Worm (Caenorhabditis elegans): Measurements from ENCODE around the gene str-84.

The str-84 gene

DNA sequence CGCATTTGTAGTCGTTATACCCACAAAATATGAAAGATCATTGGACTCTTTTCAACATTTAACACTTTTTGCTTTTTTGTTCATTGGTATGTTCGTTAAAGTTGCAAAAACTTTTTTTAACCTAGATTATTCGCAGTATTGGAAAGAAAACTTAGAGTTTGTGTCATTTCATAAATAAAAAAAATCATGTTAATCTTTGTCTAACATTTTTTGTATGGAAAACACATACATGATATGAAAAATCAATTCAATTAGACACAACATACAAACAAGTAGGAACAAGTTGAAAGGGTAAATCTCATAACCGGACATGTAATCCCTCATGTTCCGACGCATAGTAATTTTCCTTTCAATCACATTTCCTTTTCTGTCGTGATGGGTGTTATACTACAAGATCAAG lies 20.4 kb upstream of the str-84 start, which contains the start of gene F59E11.2:
Gene F59E11.2, plus strand, starts transcription at position 301 of the 400 bp plus-strand sequence.
- TF ChIP-seq nhr-47 (tag; optimal IDR thresholded peaks at IDR 0.05) (no peak), nhr-84 (tag; optimal IDR thresholded peaks at IDR 0.05) (no peak), egl-27 (tag; optimal IDR thresholded peaks at IDR 0.05) (no peak)

DNA sequence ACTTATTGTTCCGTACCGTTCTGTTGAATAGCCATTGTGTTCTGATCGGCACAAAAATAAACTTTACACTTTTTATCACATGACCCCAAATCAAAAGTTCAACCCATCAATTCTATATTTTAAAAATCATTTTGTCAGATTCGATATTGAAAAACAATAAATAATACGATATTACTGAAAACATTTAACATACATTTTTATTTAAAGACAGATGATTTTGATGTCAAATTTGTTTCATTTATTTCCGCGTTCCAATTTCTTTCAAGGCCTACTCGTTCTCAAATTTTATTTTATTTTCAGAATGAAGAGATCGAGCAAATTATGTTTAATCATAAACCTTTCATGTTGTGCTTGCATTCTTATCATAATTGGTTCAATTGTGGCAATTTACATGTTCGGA lies 14.1 kb upstream of the str-84 start, which contains the start of gene F59E11.5:
Gene F59E11.5, plus strand, starts transcription at position 301 of the 400 bp plus-strand sequence.
- TF ChIP-seq swsn-7 (tag; optimal IDR thresholded peaks at IDR 0.05), result no peak
- TF ChIP-seq tlp-1 (tag; optimal IDR thresholded peaks at IDR 0.05), result no peak
- no peak for TF ChIP-seq fkh-10 (GFP tag; optimal IDR thresholded peaks at IDR 0.05)
- TF ChIP-seq lir-3 (tag; optimal IDR thresholded peaks at IDR 0.05; ENCODE audit: poor library complexity), result no peak
- no peak for TF ChIP-seq aly-2 (tag; optimal IDR thresholded peaks at IDR 0.05)
- no peak for TF ChIP-seq unc-30 (tag; optimal IDR thresholded peaks at IDR 0.05)
- TF ChIP-seq ceh-8 (GFP tag; optimal IDR thresholded peaks at IDR 0.05), result no peak
- no peak for TF ChIP-seq tbx-2 (tag; optimal IDR thresholded peaks at IDR 0.05)
- TF ChIP-seq jun-1 (tag; optimal IDR thresholded peaks at IDR 0.05), result no peak
- no peak for TF ChIP-seq nhr-71 (tag; optimal IDR thresholded peaks at IDR 0.05)
- TF ChIP-seq ztf-4 (tag; optimal IDR thresholded peaks at IDR 0.05), result no peak
- no peak for TF ChIP-seq hlh-4 (tag; optimal IDR thresholded peaks at IDR 0.05)
- no peak for TF ChIP-seq mdl-1 (tag; optimal IDR thresholded peaks at IDR 0.05)
- TF ChIP-seq ces-1 (GFP tag; optimal IDR thresholded peaks at IDR 0.05), result no peak
- TF ChIP-seq dsc-1 (tag; optimal IDR thresholded peaks at IDR 0.05), result no peak
- no peak for TF ChIP-seq zag-1 (tag; optimal IDR thresholded peaks at IDR 0.05)

DNA sequence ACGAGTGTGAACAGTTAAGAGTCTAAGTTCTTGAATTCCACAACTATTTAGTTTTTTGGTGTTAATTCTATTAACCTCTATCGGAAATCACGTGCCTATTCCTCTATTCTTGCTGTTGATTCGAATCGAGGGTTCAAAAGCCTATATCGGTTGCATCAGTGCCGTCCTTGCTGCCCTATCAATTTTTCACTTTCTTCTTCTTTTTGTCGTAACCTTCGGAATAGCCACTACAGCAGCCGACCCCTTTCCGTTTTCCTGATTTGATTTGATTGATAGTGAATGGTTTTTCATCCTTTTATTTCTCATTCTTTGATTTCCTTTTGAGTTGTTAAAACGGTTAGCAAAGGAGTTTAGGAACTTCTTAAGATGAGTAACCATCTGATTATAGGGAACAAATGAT lies 13.5 kb upstream of the str-84 start:
- TF ChIP-seq nhr-19 (GFP tag; conservative IDR thresholded peaks at IDR 0.05) (peak; percentile 11), tbx-2 (tag; optimal IDR thresholded peaks at IDR 0.05) (peak; percentile 23), C34B4.2 (tag; optimal IDR thresholded peaks at IDR 0.05) (no peak), pqm-1 (tag; optimal IDR thresholded peaks at IDR 0.05) (no peak), nhr-85 (tag) (peak; percentile 93), nhr-90 (tag; optimal IDR thresholded peaks at IDR 0.05; ENCODE audit: poor library complexity) (peak; percentile 35), lin-14 (GFP tag; optimal IDR thresholded peaks at IDR 0.05) (peak; percentile 61), dsc-1 (tag; optimal IDR thresholded peaks at IDR 0.05) (no peak), hlh-4 (tag; optimal IDR thresholded peaks at IDR 0.05) (no peak), nhr-12 (tag; optimal IDR thresholded peaks at IDR 0.05) (no peak), nhr-20 (tag; optimal IDR thresholded peaks at IDR 0.05) (peak; percentile 63), lsy-2 (tag; optimal IDR thresholded peaks at IDR 0.05) (peak in 1 of 2 experiments; percentile 3), grh-1 (GFP tag; IDR thresholded peaks at IDR 0.05) (no peak), unc-130 (tag; optimal IDR thresholded peaks at IDR 0.05) (peak; percentile 23), blmp-1 (tag; optimal IDR thresholded peaks at IDR 0.05) (peak; percentile 96), nhr-71 (tag; optimal IDR thresholded peaks at IDR 0.05) (peak; percentile 30), rnt-1 (tag; optimal IDR thresholded peaks at IDR 0.05) (no peak), elt-3 (tag; optimal IDR thresholded peaks at IDR 0.05) (peak in 4 of 6 experiments; percentile 44 to 91 (median 86)), efl-3 (GFP tag; optimal IDR thresholded peaks at IDR 0.05) (no peak), snu-23 (GFP tag; optimal IDR thresholded peaks at IDR 0.05) (peak; percentile 48)

DNA sequence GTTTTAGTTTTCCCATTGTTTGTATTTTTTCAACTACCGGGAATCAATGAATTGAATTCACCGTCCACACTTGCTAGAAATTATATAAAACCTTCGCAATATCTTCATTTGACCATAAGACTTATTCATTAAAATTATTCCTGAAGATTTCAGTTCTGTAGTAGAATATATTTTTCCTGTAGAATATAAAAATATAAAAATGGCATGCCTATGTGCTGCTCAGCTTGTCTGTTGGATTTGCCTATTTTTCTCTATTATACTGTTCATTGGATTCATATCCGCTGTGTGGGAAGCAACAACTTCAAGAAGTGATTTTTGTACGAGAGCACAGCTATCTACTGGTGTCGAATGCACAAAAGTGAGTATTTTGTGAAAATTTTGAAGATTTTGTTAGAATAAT lies 10.9 kb upstream of the str-84 start, which contains the start of gene F59E11.6:
Gene F59E11.6, plus strand, starts transcription at position 111 of the 400 bp plus-strand sequence.
- TF ChIP-seq lin-15B (tag; optimal IDR thresholded peaks at IDR 0.05) (no peak), irx-1 (tag; optimal IDR thresholded peaks at IDR 0.05) (no peak), ceh-82 (tag; optimal IDR thresholded peaks at IDR 0.05) (no peak), nhr-85 (tag) (peak; percentile 53), C16A3.4 (tag; optimal IDR thresholded peaks at IDR 0.05) (no peak), ces-1 (GFP tag; optimal IDR thresholded peaks at IDR 0.05) (no peak), tbx-2 (tag; optimal IDR thresholded peaks at IDR 0.05) (no peak)
